Worm (Caenorhabditis elegans) whole organism, L4 larva: ENCODE measurements around the gene F35F11.2.

Experiments used
- F26F4.8 ChIP-seq: fragments of 200-800 bp; sonication (Bioruptor generic); conservative IDR thresholded peaks from 2 replicates; pipeline ENCODE4 v1.3.6; 2022; ENCODE audit warnings: missing genetic modification characterization, missing compliant biosample characterization
- F37D6.2 ChIP-seq: sonication (generic microtip); optimal IDR thresholded peaks from 2 replicates; lab custom pipeline; 2016; ENCODE audit warnings: mild to moderate bottlenecking, missing genetic modification characterization, missing compliant biosample characterization
- F44E2.7 ChIP-seq: fragments of 200-800 bp; sonication (Bioruptor generic); IDR thresholded peaks from 2 replicates; pipeline ENCODE4 v2.1.2; 2022; ENCODE audit warnings: missing genetic modification characterization, missing compliant biosample characterization
- R02D3.7 ChIP-seq: fragments of 150-350 bp; sonication (generic microtip); optimal IDR thresholded peaks from 3 replicates; lab custom pipeline; 2014; ENCODE audit warnings: missing biosample characterization, missing genetic modification characterization
- T26A8.4 ChIP-seq: fragments of 200-800 bp; sonication (Bioruptor generic); IDR thresholded peaks from 2 replicates; pipeline ENCODE4 v1.3.6; 2022; ENCODE audit warnings: missing genetic modification characterization, missing compliant biosample characterization
- Y105C5A.15 ChIP-seq: fragments of 200-800 bp; sonication (Bioruptor generic); IDR thresholded peaks from 2 replicates; pipeline ENCODE4 v1.3.6; 2022; ENCODE audit warnings: missing genetic modification characterization, missing compliant biosample characterization
- Y48G9A.11 ChIP-seq: fragments of 200-800 bp; sonication (Bioruptor generic); IDR thresholded peaks from 2 replicates; pipeline ENCODE4 v1.3.6; 2022; ENCODE audit warnings: missing genetic modification reagents, missing genetic modification characterization, missing compliant biosample characterization
- Y5F2A.4 ChIP-seq: fragments of 200-800 bp; sonication (Bioruptor generic); optimal IDR thresholded peaks from 2 replicates; lab custom pipeline; 2018; ENCODE audit warnings: mild to moderate bottlenecking, missing genetic modification characterization, missing compliant biosample characterization
- ZK337.2 ChIP-seq: fragments of 200-800 bp; sonication (Bioruptor generic); IDR thresholded peaks from 2 replicates; pipeline ENCODE4 v1.3.6; 2022; ENCODE audit warnings: missing genetic modification reagents, missing genetic modification characterization, missing compliant biosample characterization
- aha-1 ChIP-seq: fragments of 150-350 bp; peaks from one replicate; lab custom pipeline; 2014; ENCODE audit warnings: missing biosample characterization, missing genetic modification characterization
- aly-2 ChIP-seq: sonication (generic microtip); optimal IDR thresholded peaks from 2 replicates; lab custom pipeline; 2018; ENCODE audit warnings: missing biosample characterization, missing genetic modification characterization
- attf-4 ChIP-seq: sonication (generic microtip); optimal IDR thresholded peaks from 3 replicates; lab custom pipeline; 2017; ENCODE audit warnings: missing biosample characterization, missing genetic modification characterization
- ceh-28 ChIP-seq: fragments of 150-350 bp; optimal IDR thresholded peaks from 2 replicates; lab custom pipeline; 2014; ENCODE audit warnings: missing biosample characterization, missing genetic modification reagents, missing genetic modification characterization
- ceh-44 ChIP-seq: fragments of 200-800 bp; sonication (Bioruptor generic); IDR thresholded peaks from 2 replicates; pipeline ENCODE4 v1.3.6; 2022; ENCODE audit warnings: missing genetic modification reagents, missing genetic modification characterization, missing compliant biosample characterization
- ceh-82 ChIP-seq: sonication (generic microtip); optimal IDR thresholded peaks from 2 replicates; lab custom pipeline; 2017; ENCODE audit warnings: missing biosample characterization, missing genetic modification characterization
- ces-1 ChIP-seq: fragments of 150-350 bp; sonication (generic microtip); optimal IDR thresholded peaks from 4 replicates; lab custom pipeline; 2014; ENCODE audit warnings: missing biosample characterization, missing genetic modification reagents, missing genetic modification characterization
- ctbp-1 ChIP-seq: fragments of 200-800 bp; sonication (Bioruptor generic); IDR thresholded peaks from 2 replicates; pipeline ENCODE4 v1.3.6; 2022; ENCODE audit warnings: missing genetic modification reagents, missing genetic modification characterization, missing compliant biosample characterization
- daf-8 ChIP-seq: fragments of 200-800 bp; sonication (Bioruptor generic); IDR thresholded peaks from 2 replicates; pipeline ENCODE4 v1.3.6; 2022; ENCODE audit warnings: missing genetic modification characterization, missing compliant biosample characterization
- dmd-6 ChIP-seq: fragments of 200-800 bp; sonication (Bioruptor generic); IDR thresholded peaks from 2 replicates; pipeline ENCODE4 v1.3.6; 2022; ENCODE audit warnings: missing genetic modification reagents, missing genetic modification characterization, missing compliant biosample characterization
- egl-27 ChIP-seq: sonication (generic microtip); optimal IDR thresholded peaks from 3 replicates; lab custom pipeline; 2017; ENCODE audit warnings: missing biosample characterization, missing genetic modification reagents, missing genetic modification characterization
- egl-43 ChIP-seq: fragments of 200-800 bp; sonication (Bioruptor generic); IDR thresholded peaks from 2 replicates; pipeline ENCODE4 v1.3.6; 2022; ENCODE audit warnings: missing genetic modification reagents, missing genetic modification characterization, missing compliant biosample characterization
- hlh-11 ChIP-seq: fragments of 200-800 bp; sonication (Bioruptor generic); optimal IDR thresholded peaks from 2 replicates; lab custom pipeline; 2018; ENCODE audit warnings: mild to moderate bottlenecking, missing genetic modification characterization, missing compliant biosample characterization
- jun-1 ChIP-seq: fragments of 150-350 bp; optimal IDR thresholded peaks from 2 replicates; lab custom pipeline; 2014; ENCODE audit warnings: missing biosample characterization, missing genetic modification reagents, missing genetic modification characterization
- lin-1 ChIP-seq: fragments of 200-800 bp; sonication (Bioruptor generic); IDR thresholded peaks from 2 replicates; pipeline ENCODE4 v1.3.6; 2022; ENCODE audit warnings: missing genetic modification reagents, missing genetic modification characterization, missing compliant biosample characterization
- lin-13 ChIP-seq: fragments of 150-350 bp; optimal IDR thresholded peaks from 2 replicates; lab custom pipeline; 2014; ENCODE audit warnings: missing biosample characterization, missing genetic modification reagents, missing genetic modification characterization
- lin-15B ChIP-seq: fragments of 150-350 bp; sonication (generic microtip); optimal IDR thresholded peaks from 3 replicates; lab custom pipeline; 2014; ENCODE audit warnings: missing biosample characterization, missing genetic modification characterization
- lin-29 ChIP-seq: fragments of 200-800 bp; sonication (Bioruptor generic); IDR thresholded peaks from 2 replicates; pipeline ENCODE4 v1.3.6; 2022; ENCODE audit warnings: missing genetic modification reagents, missing genetic modification characterization, missing compliant biosample characterization
- lin-38 ChIP-seq: fragments of 200-800 bp; sonication (Bioruptor generic); IDR thresholded peaks from 2 replicates; pipeline ENCODE4 v1.3.6; 2022; ENCODE audit warnings: missing genetic modification reagents, missing genetic modification characterization, missing compliant biosample characterization
- lin-39 ChIP-seq: fragments of 150-350 bp; optimal IDR thresholded peaks from 2 replicates; lab custom pipeline; 2014; ENCODE audit warnings: missing biosample characterization, missing genetic modification reagents, missing genetic modification characterization
- mdl-1 ChIP-seq, 2 experiments: fragments of 150-350 bp in 1 of 2; sonication (generic microtip) in 1 of 2; optimal IDR thresholded peaks; 2 replicates each; lab custom pipeline; 2014 to 2017; ENCODE audit warnings: missing biosample characterization in 2 of 2, missing genetic modification characterization in 2 of 2
- mdt-29 ChIP-seq: fragments of 200-800 bp; sonication (Bioruptor generic); IDR thresholded peaks from 2 replicates; pipeline ENCODE4 v1.3.6; 2022; ENCODE audit warnings: missing genetic modification reagents, missing genetic modification characterization, missing compliant biosample characterization
- nhr-10 ChIP-seq: fragments of 150-350 bp; optimal IDR thresholded peaks from 2 replicates; lab custom pipeline; 2014; ENCODE audit warnings: missing biosample characterization, missing genetic modification characterization
- nhr-102 ChIP-seq: sonication (generic microtip); optimal IDR thresholded peaks from 2 replicates; lab custom pipeline; 2016; ENCODE audit warnings: mild to moderate bottlenecking, missing genetic modification characterization, moderate library complexity, missing compliant biosample characterization
- nhr-11 ChIP-seq: fragments of 150-350 bp; optimal IDR thresholded peaks from 2 replicates; lab custom pipeline; 2014; ENCODE audit warnings: missing biosample characterization, missing genetic modification characterization
- nhr-111 ChIP-seq: fragments of 200-800 bp; sonication (Bioruptor generic); optimal IDR thresholded peaks from 2 replicates; lab custom pipeline; 2018; ENCODE audit warnings: mild to moderate bottlenecking, missing genetic modification characterization, missing compliant biosample characterization
- nhr-25 ChIP-seq: sonication (generic microtip); optimal IDR thresholded peaks from 2 replicates; lab custom pipeline; 2017; ENCODE audit warnings: missing genetic modification characterization, mild to moderate bottlenecking, missing compliant biosample characterization, antibody characterized with exemption, moderate library complexity, borderline replicate concordance; ENCODE audit not compliant: insufficient read depth
- nhr-76 ChIP-seq: fragments of 150-350 bp; optimal IDR thresholded peaks from 2 replicates; lab custom pipeline; 2014; ENCODE audit warnings: missing biosample characterization, missing genetic modification characterization
- pha-4 ChIP-seq, 2 experiments: fragments of 150-350 bp in 1 of 2; fragments of 200-800 bp in 1 of 2; sonication (Bioruptor generic) in 1 of 2; IDR thresholded peaks in 1 of 2; optimal IDR thresholded peaks in 1 of 2; 2 replicates each; pipeline versions ENCODE4 v1.3.6 to Lab custom; 2014 to 2022; ENCODE audit warnings: missing genetic modification characterization in 2 of 2, missing genetic modification reagents in 2 of 2, missing biosample characterization in 1 of 2, missing compliant biosample characterization in 1 of 2
- pqm-1 ChIP-seq: sonication (generic microtip); optimal IDR thresholded peaks from 2 replicates; lab custom pipeline; 2017; ENCODE audit warnings: missing biosample characterization, missing genetic modification characterization
- sdz-12 ChIP-seq: fragments of 200-800 bp; sonication (Bioruptor generic); optimal IDR thresholded peaks from 2 replicates; lab custom pipeline; 2018; ENCODE audit warnings: mild to moderate bottlenecking, missing genetic modification characterization, missing compliant biosample characterization
- skn-1 ChIP-seq: fragments of 150-350 bp; optimal IDR thresholded peaks from 2 replicates; lab custom pipeline; 2014; ENCODE audit warnings: missing biosample characterization, missing genetic modification characterization
- spr-3 ChIP-seq: fragments of 200-800 bp; sonication (Bioruptor generic); optimal IDR thresholded peaks from 2 replicates; lab custom pipeline; 2018; ENCODE audit warnings: mild to moderate bottlenecking, missing genetic modification characterization, missing compliant biosample characterization
- tag-97 ChIP-seq: fragments of 200-800 bp; sonication (Bioruptor generic); IDR thresholded peaks from 2 replicates; pipeline ENCODE4 v1.3.6; 2022; ENCODE audit warnings: missing genetic modification characterization, missing compliant biosample characterization
- tra-1 ChIP-seq: fragments of 200-800 bp; sonication (Bioruptor generic); IDR thresholded peaks from 2 replicates; pipeline ENCODE4 v1.3.6; 2022; ENCODE audit warnings: missing genetic modification reagents, missing genetic modification characterization, missing compliant biosample characterization
- unc-130 ChIP-seq: sonication (generic microtip); optimal IDR thresholded peaks from 2 replicates; lab custom pipeline; 2016; ENCODE audit warnings: missing genetic modification reagents, missing genetic modification characterization, missing compliant biosample characterization
- unc-39 ChIP-seq: sonication (generic microtip); optimal IDR thresholded peaks from 2 replicates; lab custom pipeline; 2017; ENCODE audit warnings: missing biosample characterization, missing genetic modification characterization
- unc-62 ChIP-seq, 3 experiments: fragments of 150-350 bp in 1 of 3; sonication (generic microtip); optimal IDR thresholded peaks in 2 of 3; peaks in 1 of 3; 1 replicate in 1 of 3; 2 replicates in 2 of 3; lab custom pipeline; 2014 to 2017; ENCODE audit warnings: missing biosample characterization in 3 of 3, missing genetic modification characterization in 3 of 3, missing genetic modification reagents in 3 of 3, missing genotype in 1 of 3
- zfp-3 ChIP-seq: fragments of 200-800 bp; sonication (Bioruptor generic); conservative IDR thresholded peaks from 2 replicates; pipeline ENCODE4 v1.3.6; 2022; ENCODE audit warnings: missing genetic modification reagents, missing genetic modification characterization, missing compliant biosample characterization
- zip-11 ChIP-seq: fragments of 200-800 bp; sonication (Bioruptor generic); IDR thresholded peaks from 2 replicates; pipeline ENCODE4 v1.3.6; 2022; ENCODE audit warnings: missing genetic modification characterization, missing compliant biosample characterization
- zip-2 ChIP-seq: fragments of 150-350 bp; optimal IDR thresholded peaks from 2 replicates; lab custom pipeline; 2014; ENCODE audit warnings: missing biosample characterization, missing genetic modification characterization
- ztf-7 ChIP-seq: fragments of 150-350 bp; optimal IDR thresholded peaks from 2 replicates; lab custom pipeline; 2014; ENCODE audit warnings: missing biosample characterization, missing genetic modification characterization

Gene F35F11.2

DNA sequence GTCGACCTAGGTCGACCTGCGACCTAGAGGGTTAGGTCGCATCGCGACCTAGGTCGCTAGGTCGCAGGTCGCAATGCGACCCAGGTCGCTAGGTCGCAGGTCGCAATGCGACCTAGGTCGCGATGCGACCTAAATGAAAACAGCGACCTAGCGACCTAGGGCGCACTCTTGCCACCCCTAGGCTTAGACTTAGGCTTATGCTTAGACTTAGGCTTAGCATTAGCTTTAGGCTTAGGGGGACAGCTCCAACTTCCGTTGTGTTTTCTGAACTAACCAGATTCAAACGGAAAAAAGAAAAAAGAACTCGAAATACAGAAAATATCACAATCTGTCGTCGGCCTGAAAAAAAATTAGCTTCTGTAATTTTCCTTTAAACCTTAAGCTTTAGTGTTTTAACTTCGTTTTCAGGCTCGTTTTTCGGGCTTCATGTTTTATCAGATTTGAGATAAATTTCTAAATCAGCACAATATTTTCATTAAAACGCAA, 25.7 kb upstream of the F35F11.2 start (continued):
- TF ChIP-seq dmd-6: peak; percentile 14; the same call in 1 of the 2 replicates
- no peak for TF ChIP-seq nhr-25 (tag; lab: Kevin White, UChicago)
- TF ChIP-seq F37D6.2 (tag; lab: Kevin White, UChicago): no peak
- TF ChIP-seq sdz-12 (GFP tag; lab: Kevin White, UChicago): no peak
- TF ChIP-seq pha-4 (GFP tag; IDR thresholded peaks at IDR 0.05; lab: Robert Waterston, UW): 0 out of 2 replicates have a peak, but pooled peaks have one; percentile 13
- no peak for TF ChIP-seq pha-4 (tag; optimal IDR thresholded peaks at IDR 0.05; lab: Kevin White, UChicago)
- no peak for TF ChIP-seq ceh-44 (GFP tag; lab: Robert Waterston, UW)
- no peak; the same call in 1 of the 2 replicates for TF ChIP-seq ctbp-1
- peak; percentile 70 for TF ChIP-seq aha-1
- no peak for TF ChIP-seq zip-11 (GFP tag; lab: Robert Waterston, UW)
- peak in 1 of 2 experiments; percentile 56 for TF ChIP-seq unc-62 (GFP tag; optimal IDR thresholded peaks at IDR 0.05 in 1 of 2; lab: Kevin White, UChicago)
- TF ChIP-seq unc-62 (tag; optimal IDR thresholded peaks at IDR 0.05; lab: Kevin White, UChicago): no peak
- no peak for TF ChIP-seq unc-39 (tag; lab: Kevin White, UChicago)
- no peak for TF ChIP-seq nhr-76 (tag; lab: Kevin White, UChicago)
- TF ChIP-seq nhr-102: peak; percentile 42
- peak; percentile 2 for TF ChIP-seq hlh-11
- TF ChIP-seq lin-38 (GFP tag; lab: Robert Waterston, UW): peak; percentile 59
- TF ChIP-seq attf-4: no peak
- TF ChIP-seq lin-1: no peak
- 0 out of 2 replicates have a peak, but pooled peaks have one; percentile 8 for TF ChIP-seq F26F4.8
- TF ChIP-seq egl-43: peak; percentile 54; the same call in 1 of the 2 replicates
- TF ChIP-seq ceh-28: no peak
- TF ChIP-seq lin-29: no peak
- TF ChIP-seq ZK337.2 (GFP tag; lab: Robert Waterston, UW): no peak
- no peak for TF ChIP-seq Y105C5A.15
- no peak for TF ChIP-seq ces-1 (GFP tag; lab: Kevin White, UChicago)
- no peak for TF ChIP-seq zip-2 (tag; lab: Kevin White, UChicago)
- no peak for TF ChIP-seq nhr-111 (GFP tag; lab: Kevin White, UChicago)
- peak; percentile 26 for TF ChIP-seq jun-1 (tag; lab: Kevin White, UChicago)
- TF ChIP-seq pqm-1 (tag; lab: Kevin White, UChicago): no peak
- TF ChIP-seq lin-15B (tag; lab: Kevin White, UChicago): no peak
- TF ChIP-seq ztf-7 (tag; lab: Kevin White, UChicago): no peak
- peak; percentile 76 for TF ChIP-seq T26A8.4 (GFP tag; lab: Robert Waterston, UW)
- no peak for TF ChIP-seq daf-8
- no peak for TF ChIP-seq zfp-3 (GFP tag; lab: Robert Waterston, UW)
- TF ChIP-seq Y48G9A.11 (GFP tag; lab: Robert Waterston, UW): peak; percentile 57; the same call in 1 of the 2 replicates
- no peak for TF ChIP-seq nhr-11
- TF ChIP-seq mdt-29 (GFP tag; lab: Robert Waterston, UW): no peak
- TF ChIP-seq lin-13 (GFP tag; lab: Kevin White, UChicago): no peak
- no peak for TF ChIP-seq skn-1 (tag; lab: Kevin White, UChicago)
- TF ChIP-seq aly-2 (tag; lab: Kevin White, UChicago): no peak
- no peak for TF ChIP-seq spr-3
- no peak for TF ChIP-seq R02D3.7 (tag; lab: Kevin White, UChicago)
- no peak for TF ChIP-seq egl-27
- TF ChIP-seq mdl-1 (tag; optimal IDR thresholded peaks at IDR 0.05; lab: Kevin White, UChicago): no peak
- TF ChIP-seq Y5F2A.4: no peak
- TF ChIP-seq unc-130: no peak
- TF ChIP-seq nhr-10: no peak
- TF ChIP-seq F44E2.7 (GFP tag; lab: Robert Waterston, UW): 0 out of 2 replicates have a peak, but pooled peaks have one; percentile 39
- no peak for TF ChIP-seq lin-39 (tag; lab: Kevin White, UChicago)
- TF ChIP-seq tra-1 (GFP tag; lab: Robert Waterston, UW): no peak
- TF ChIP-seq tag-97 (GFP tag; lab: Robert Waterston, UW): no peak
- TF ChIP-seq ceh-82 (tag; lab: Kevin White, UChicago): no peak
